Fruit fly (Drosophila melanogaster) whole organism, embryonic: ENCODE data around the gene KFase.
A peak's percentile ranks its signal among the peaks of the same experiment; 100 is the strongest.

ENCODE experiments used
- Bdp1 ChIP-seq: fragments of 200-800 bp; sonication (Bioruptor generic); optimal IDR thresholded peaks from 3 replicates; lab custom pipeline; 2016; ENCODE audit warnings: missing biosample characterization, missing genetic modification characterization
- CG1024 ChIP-seq: fragments of 200-800 bp; sonication (Bioruptor generic); IDR thresholded peaks from 2 replicates; pipeline ENCODE4 v1.3.6; 2022; ENCODE audit warnings: missing biosample characterization, missing genetic modification characterization
- CG11723 ChIP-seq: fragments of 200-800 bp; sonication (Bioruptor generic); optimal IDR thresholded peaks from 2 replicates; lab custom pipeline; 2017; ENCODE audit warnings: missing biosample characterization, mild to moderate bottlenecking, missing genetic modification characterization
- CG12236 ChIP-seq: fragments of 200-800 bp; sonication (Bioruptor generic); optimal IDR thresholded peaks from 2 replicates; lab custom pipeline; 2016; ENCODE audit warnings: missing biosample characterization, missing genetic modification characterization
- CG13296 ChIP-seq: fragments of 200-800 bp; sonication (Bioruptor generic); optimal IDR thresholded peaks from 3 replicates; lab custom pipeline; 2018; ENCODE audit warnings: missing biosample characterization, mild to moderate bottlenecking, missing genetic modification characterization
- CG14014 ChIP-seq: fragments of 200-800 bp; sonication (Bioruptor generic); IDR thresholded peaks from 2 replicates; pipeline ENCODE4 v1.3.6; 2022; ENCODE audit warnings: missing biosample characterization, missing genetic modification characterization
- CG14710 ChIP-seq: fragments of 200-800 bp; sonication (Bioruptor generic); optimal IDR thresholded peaks from 3 replicates; lab custom pipeline; 2019; ENCODE audit warnings: missing biosample characterization, mild to moderate bottlenecking, missing genetic modification characterization, moderate library complexity
- CG2678 ChIP-seq: fragments of 200-800 bp; sonication (Bioruptor generic); optimal IDR thresholded peaks from 3 replicates; lab custom pipeline; 2019; ENCODE audit warnings: missing biosample characterization, mild to moderate bottlenecking, missing genetic modification characterization, moderate library complexity
- CG3065 ChIP-seq: fragments of 200-800 bp; sonication (Bioruptor generic); optimal IDR thresholded peaks from 2 replicates; lab custom pipeline; 2016; ENCODE audit warnings: missing biosample characterization, missing genetic modification characterization
- CG32767 ChIP-seq: fragments of 200-800 bp; sonication (Bioruptor generic); IDR thresholded peaks from 2 replicates; pipeline ENCODE4 v1.3.6; 2022; ENCODE audit warnings: missing biosample characterization, missing genetic modification characterization
- CG6813 ChIP-seq: fragments of 200-800 bp; sonication (Bioruptor generic); optimal IDR thresholded peaks from 2 replicates; lab custom pipeline; 2017; ENCODE audit warnings: missing biosample characterization, missing genetic modification characterization, mild to moderate bottlenecking, moderate library complexity, missing genetic modification reagents
- CG7271 ChIP-seq: fragments of 200-800 bp; sonication (Bioruptor generic); optimal IDR thresholded peaks from 2 replicates; lab custom pipeline; 2018; ENCODE audit warnings: missing biosample characterization, mild to moderate bottlenecking, missing genetic modification characterization, moderate library complexity
- CG7372 ChIP-seq: fragments of 200-800 bp; sonication (Bioruptor generic); IDR thresholded peaks from 2 replicates; pipeline ENCODE4 v1.3.6; 2022; ENCODE audit warnings: missing biosample characterization, missing genetic modification characterization
- CG9727 ChIP-seq: fragments of 200-800 bp; sonication (Bioruptor generic); optimal IDR thresholded peaks from 3 replicates; lab custom pipeline; 2017; ENCODE audit warnings: missing biosample characterization, mild to moderate bottlenecking, missing genetic modification characterization
- Dip2 ChIP-seq: fragments of 200-800 bp; sonication (Bioruptor generic); IDR thresholded peaks from 2 replicates; pipeline ENCODE4 v1.3.6; 2022; ENCODE audit warnings: missing biosample characterization, missing genetic modification characterization
- Doc2 ChIP-seq: fragments of 200-800 bp; sonication (Bioruptor generic); IDR thresholded peaks from 2 replicates; pipeline ENCODE4 v1.3.6; 2022; ENCODE audit warnings: missing biosample characterization, missing genetic modification characterization
- Fer2 ChIP-seq: fragments of 200-800 bp; sonication (Bioruptor generic); optimal IDR thresholded peaks from 2 replicates; lab custom pipeline; 2018; ENCODE audit warnings: missing biosample characterization, mild to moderate bottlenecking, missing genetic modification characterization, moderate library complexity
- Hey ChIP-seq: fragments of 200-800 bp; sonication (Bioruptor generic); optimal IDR thresholded peaks from 3 replicates; lab custom pipeline; 2018; ENCODE audit warnings: missing biosample characterization, mild to moderate bottlenecking, missing genetic modification characterization
- Hmx ChIP-seq: fragments of 200-800 bp; sonication (Bioruptor generic); optimal IDR thresholded peaks from 2 replicates; lab custom pipeline; 2016; ENCODE audit warnings: missing biosample characterization, missing genetic modification characterization
- MTF-1 ChIP-seq: fragments of 200-800 bp; sonication (Bioruptor generic); optimal IDR thresholded peaks from 2 replicates; lab custom pipeline; 2018; ENCODE audit warnings: missing biosample characterization, mild to moderate bottlenecking, missing genetic modification characterization, borderline replicate concordance
- Mad ChIP-seq: fragments of 200-800 bp; sonication (Bioruptor generic); optimal IDR thresholded peaks from 2 replicates; lab custom pipeline; 2016; ENCODE audit warnings: missing biosample characterization, missing genetic modification characterization
- Nf-YA ChIP-seq: fragments of 200-800 bp; sonication (Bioruptor generic); IDR thresholded peaks from 2 replicates; pipeline ENCODE4 v1.3.6; 2022; ENCODE audit warnings: missing biosample characterization, missing genetic modification characterization
- Opbp ChIP-seq: fragments of 200-800 bp; sonication (Bioruptor generic); IDR thresholded peaks from 3 replicates; pipeline ENCODE4 v1.3.6; 2022; ENCODE audit warnings: missing biosample characterization, missing genetic modification characterization; ENCODE audit not compliant: partially characterized antibody
- Sin3A ChIP-seq: fragments of >200 bp; optimal IDR thresholded peaks from 2 replicates; lab custom pipeline; 2018
- Sox102F ChIP-seq: fragments of 200-800 bp; sonication (Bioruptor generic); optimal IDR thresholded peaks from 2 replicates; lab custom pipeline; 2018; ENCODE audit warnings: missing biosample characterization, mild to moderate bottlenecking, missing genetic modification characterization, moderate library complexity
- Spps ChIP-seq: fragments of 200-800 bp; sonication (Bioruptor generic); optimal IDR thresholded peaks from 2 replicates; lab custom pipeline; 2018; ENCODE audit warnings: missing biosample characterization, mild to moderate bottlenecking, missing genetic modification characterization
- Taf1 ChIP-seq: fragments of 200-800 bp; sonication (Bioruptor generic); IDR thresholded peaks from 2 replicates; pipeline ENCODE4 v1.3.6; 2022; ENCODE audit warnings: missing biosample characterization, missing genetic modification characterization
- Tbp ChIP-seq: fragments of >200 bp; optimal IDR thresholded peaks from 2 replicates; lab custom pipeline; 2018; ENCODE audit warnings: missing biosample characterization, missing genetic modification characterization
- Xbp1 ChIP-seq: fragments of 200-800 bp; sonication (Bioruptor generic); optimal IDR thresholded peaks from 3 replicates; lab custom pipeline; 2016; ENCODE audit warnings: missing biosample characterization, mild to moderate bottlenecking, missing genetic modification characterization
- bab2 ChIP-seq: fragments of 200-800 bp; sonication (Bioruptor generic); optimal IDR thresholded peaks from 2 replicates; lab custom pipeline; 2016; ENCODE audit warnings: missing biosample characterization, missing genetic modification characterization
- bcd ChIP-seq: fragments of 200-800 bp; sonication (Bioruptor generic); optimal IDR thresholded peaks from 2 replicates; lab custom pipeline; 2017; ENCODE audit warnings: missing biosample characterization, mild to moderate bottlenecking, missing genetic modification characterization
- bowl ChIP-seq: fragments of 200-800 bp; sonication (Bioruptor generic); IDR thresholded peaks from 2 replicates; pipeline ENCODE4 v1.3.6; 2022; ENCODE audit warnings: missing biosample characterization, missing genetic modification characterization
- cad ChIP-seq: fragments of >200 bp; optimal IDR thresholded peaks from 2 replicates; lab custom pipeline; 2017; ENCODE audit warnings: missing biosample characterization, missing genetic modification characterization
- eyg ChIP-seq: fragments of 200-800 bp; sonication (Bioruptor generic); optimal IDR thresholded peaks from 3 replicates; lab custom pipeline; 2016; ENCODE audit warnings: missing biosample characterization, missing genetic modification characterization
- fd96Cb ChIP-seq: fragments of 200-800 bp; sonication (Bioruptor generic); optimal IDR thresholded peaks from 2 replicates; lab custom pipeline; 2018; ENCODE audit warnings: missing biosample characterization, mild to moderate bottlenecking, missing genetic modification characterization, moderate library complexity
- gce ChIP-seq: fragments of 200-800 bp; sonication (Bioruptor generic); IDR thresholded peaks from 3 replicates; pipeline ENCODE4 v1.3.6; 2022; ENCODE audit warnings: missing biosample characterization, missing genetic modification characterization
- gcm2 ChIP-seq: fragments of 200-800 bp; sonication (Bioruptor generic); optimal IDR thresholded peaks from 2 replicates; lab custom pipeline; 2016; ENCODE audit warnings: missing biosample characterization, missing genetic modification characterization
- gem ChIP-seq: fragments of 200-800 bp; sonication (Bioruptor generic); optimal IDR thresholded peaks from 2 replicates; lab custom pipeline; 2019; ENCODE audit warnings: missing biosample characterization, mild to moderate bottlenecking, missing genetic modification characterization, moderate library complexity
- kah ChIP-seq: fragments of 200-800 bp; sonication (Bioruptor generic); optimal IDR thresholded peaks from 2 replicates; lab custom pipeline; 2018; ENCODE audit warnings: missing biosample characterization, mild to moderate bottlenecking, missing genetic modification characterization
- ken ChIP-seq: fragments of 200-800 bp; sonication (Bioruptor generic); IDR thresholded peaks from 3 replicates; pipeline ENCODE4 v1.3.6; 2022; ENCODE audit warnings: missing biosample characterization, missing genetic modification characterization
- knrl ChIP-seq: fragments of 200-800 bp; sonication (Bioruptor generic); IDR thresholded peaks from 3 replicates; pipeline ENCODE4 v1.3.6; 2022; ENCODE audit warnings: missing biosample characterization, missing genetic modification characterization; ENCODE audit not compliant: partially characterized antibody
- lilli ChIP-seq: fragments of 200-800 bp; sonication (Bioruptor generic); optimal IDR thresholded peaks from 3 replicates; lab custom pipeline; 2016; ENCODE audit warnings: missing biosample characterization, missing genetic modification characterization
- lola ChIP-seq, 3 experiments: fragments of >200 bp in 2 of 3; fragments of 200-800 bp in 1 of 3; sonication (Bioruptor generic) in 1 of 3; optimal IDR thresholded peaks; 2 replicates each; lab custom pipeline; 2017 to 2019; ENCODE audit warnings: missing biosample characterization in 3 of 3, missing genetic modification characterization in 3 of 3, mild to moderate bottlenecking in 1 of 3, moderate library complexity in 1 of 3
- pnt ChIP-seq: fragments of 200-800 bp; sonication (Bioruptor generic); optimal IDR thresholded peaks from 3 replicates; lab custom pipeline; 2016; ENCODE audit warnings: missing biosample characterization, missing genetic modification characterization
- pzg ChIP-seq: fragments of 200-800 bp; sonication (Bioruptor generic); optimal IDR thresholded peaks from 3 replicates; lab custom pipeline; 2018; ENCODE audit warnings: missing biosample characterization, mild to moderate bottlenecking, missing genetic modification characterization, moderate library complexity
- sc ChIP-seq, 3 experiments: fragments of >200 bp in 2 of 3; fragments of 200-800 bp in 1 of 3; sonication (Bioruptor generic) in 1 of 3; optimal IDR thresholded peaks; 2 replicates in 2 of 3; 3 replicates in 1 of 3; lab custom pipeline; 2017; ENCODE audit warnings: mild to moderate bottlenecking in 1 of 3, missing biosample characterization in 1 of 3, missing genetic modification characterization in 1 of 3, missing genetic modification reagents in 1 of 3
- sob ChIP-seq: fragments of 200-800 bp; sonication (Bioruptor generic); IDR thresholded peaks from 2 replicates; pipeline ENCODE4 v1.3.6; 2022; ENCODE audit warnings: missing biosample characterization, missing genetic modification characterization
- trem ChIP-seq: fragments of 200-800 bp; optimal IDR thresholded peaks from 3 replicates; lab custom pipeline; 2019; ENCODE audit warnings: missing biosample characterization, mild to moderate bottlenecking, missing genetic modification characterization, moderate library complexity
- tup ChIP-seq: fragments of 200-800 bp; sonication (Bioruptor generic); optimal IDR thresholded peaks from 2 replicates; lab custom pipeline; 2016; ENCODE audit warnings: missing biosample characterization, mild to moderate bottlenecking, missing genetic modification characterization, moderate library complexity
- unpg ChIP-seq: fragments of 200-800 bp; sonication (Bioruptor generic); optimal IDR thresholded peaks from 3 replicates; lab custom pipeline; 2018; ENCODE audit warnings: missing biosample characterization, mild to moderate bottlenecking, missing genetic modification characterization, moderate library complexity
- z ChIP-seq: fragments of 200-800 bp; sonication (Bioruptor generic); IDR thresholded peaks from 3 replicates; pipeline ENCODE4 v1.3.6; 2022; ENCODE audit warnings: missing biosample characterization, missing genetic modification characterization

KFase gene

DNA sequence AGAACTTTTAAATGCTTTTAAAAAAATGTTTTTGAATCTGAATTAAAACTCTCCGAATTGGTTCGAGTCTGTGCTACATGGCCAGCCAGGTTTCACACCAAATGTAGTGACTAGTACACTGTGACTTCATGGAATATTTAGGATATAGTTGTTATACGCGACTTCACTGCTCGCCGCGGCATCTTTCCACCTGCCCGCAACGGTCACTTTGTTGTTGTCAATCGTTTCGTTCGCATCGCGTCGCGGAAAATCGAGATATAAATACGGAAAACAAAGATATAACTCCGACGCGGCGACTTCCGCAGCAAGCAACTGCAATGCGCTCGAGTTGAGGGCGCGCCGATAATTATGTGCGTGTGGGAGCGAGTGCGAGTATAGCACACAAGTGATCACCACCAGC lies 9.9 kb upstream of the KFase start, which contains the start of gene CG31637 (continued):
- peak; percentile 14 for TF ChIP-seq CG13296 (GFP tag; lab: Kevin White, UChicago)
- TF ChIP-seq Mad (GFP tag; lab: Kevin White, UChicago) = peak; percentile 19
- no peak for TF ChIP-seq unpg (GFP tag; lab: Kevin White, UChicago)
- TF ChIP-seq lilli (GFP tag; lab: Kevin White, UChicago) = no peak
- no peak for TF ChIP-seq bowl
- no peak for TF ChIP-seq gce (GFP tag; lab: Robert Waterston, UW)
- TF ChIP-seq CG14710 (tag; lab: Kevin White, UChicago) = peak; percentile 53
- TF ChIP-seq CG7271 (tag; lab: Kevin White, UChicago) = no peak
- no peak for TF ChIP-seq CG32767 (GFP tag; lab: Robert Waterston, UW)
- no peak for TF ChIP-seq sc (optimal IDR thresholded peaks at IDR 0.05; lab: Kevin White, UChicago)
- TF ChIP-seq sc (GFP tag; optimal IDR thresholded peaks at IDR 0.05; lab: Kevin White, UChicago) = no peak
- TF ChIP-seq MTF-1 (GFP tag; lab: Kevin White, UChicago) = no peak
- no peak for TF ChIP-seq bab2 (GFP tag; lab: Kevin White, UChicago)
- no peak for TF ChIP-seq ken (GFP tag; lab: Robert Waterston, UW)
- no peak for TF ChIP-seq Fer2 (tag; lab: Kevin White, UChicago)
- TF ChIP-seq CG6813 (GFP tag; lab: Kevin White, UChicago) = no peak
- no peak for TF ChIP-seq CG7372 (GFP tag; lab: Robert Waterston, UW)
- no peak for TF ChIP-seq fd96Cb (tag; lab: Kevin White, UChicago)
- TF ChIP-seq CG3065 (GFP tag; lab: Kevin White, UChicago) = no peak
- TF ChIP-seq CG9727 (GFP tag; lab: Kevin White, UChicago) = no peak
- no peak for TF ChIP-seq Hey (tag; lab: Kevin White, UChicago)
- no peak for TF ChIP-seq eyg
- TF ChIP-seq Dip2 (GFP tag; lab: Robert Waterston, UW) = no peak
- no peak for TF ChIP-seq z
- TF ChIP-seq cad (GFP tag; lab: Kevin White, UChicago) = no peak
- 0 out of 2 replicates have a peak, but pooled peaks have one; percentile 19 for TF ChIP-seq sob (GFP tag; lab: Robert Waterston, UW)
- TF ChIP-seq lola (GFP tag; optimal IDR thresholded peaks at IDR 0.05; lab: Kevin White, UChicago) = no peak
- no peak for TF ChIP-seq Spps (tag; lab: Kevin White, UChicago)
- no peak for TF ChIP-seq Taf1
- no peak for TF ChIP-seq CG12236 (GFP tag; lab: Kevin White, UChicago)
- TF ChIP-seq Tbp = no peak
- no peak for TF ChIP-seq CG11723 (GFP tag; lab: Kevin White, UChicago)
- TF ChIP-seq CG2678 (tag; lab: Kevin White, UChicago) = peak; percentile 2
- TF ChIP-seq Hmx (GFP tag; lab: Kevin White, UChicago) = no peak
- peak; percentile 28 for TF ChIP-seq trem (tag; lab: Kevin White, UChicago)
- peak; percentile 31 for TF ChIP-seq Xbp1 (GFP tag; lab: Kevin White, UChicago)
- TF ChIP-seq bcd (GFP tag; lab: Kevin White, UChicago) = no peak
- no peak for TF ChIP-seq CG14014 (GFP tag; lab: Robert Waterston, UW)
- TF ChIP-seq pnt = no peak
- TF ChIP-seq Sin3A = peak; percentile 46
- TF ChIP-seq Nf-YA (GFP tag; lab: Robert Waterston, UW) = no peak
- no peak for TF ChIP-seq Bdp1
- TF ChIP-seq tup (GFP tag; lab: Kevin White, UChicago) = no peak
- TF ChIP-seq gcm2 (GFP tag; lab: Kevin White, UChicago) = no peak
- TF ChIP-seq gem = no peak
- peak; percentile 35 for TF ChIP-seq kah (GFP tag; lab: Kevin White, UChicago)
- peak; percentile 94 for TF ChIP-seq pzg
- peak; percentile 42; the same call in 2 of the 3 replicates for TF ChIP-seq knrl (GFP tag; lab: Robert Waterston, UW)
- TF ChIP-seq Doc2 (GFP tag; lab: Robert Waterston, UW) = no peak
- no peak for TF ChIP-seq Sox102F (GFP tag; lab: Kevin White, UChicago)
- peak; percentile 52; the same call in 1 of the 3 replicates for TF ChIP-seq Opbp (GFP tag; lab: Robert Waterston, UW)
- TF ChIP-seq CG1024 (GFP tag; lab: Robert Waterston, UW) = no peak
